Worm (Caenorhabditis elegans): ENCODE measurements around the gene R02D5.6.
A peak's percentile ranks its signal among the peaks of the same experiment; 100 is the strongest.

The R02D5.6 gene

ce11 chrV:14499074-14499864 is 18.6 kb downstream of the R02D5.6 start:
- no peak for TF ChIP-seq ceh-9 (tag; optimal IDR thresholded peaks at IDR 0.05)
- TF ChIP-seq nhr-23 (tag; optimal IDR thresholded peaks at IDR 0.05): peak; percentile 16
- peak; percentile 21 for TF ChIP-seq nhr-25 (tag; optimal IDR thresholded peaks at IDR 0.05)
- peak; percentile 15 for TF ChIP-seq ama-1 (optimal IDR thresholded peaks at IDR 0.05)
- peak; percentile 59 for TF ChIP-seq pha-4 (tag; optimal IDR thresholded peaks at IDR 0.05)
- no peak for TF ChIP-seq snpc-4 (tag; optimal IDR thresholded peaks at IDR 0.05)
- no peak for TF ChIP-seq ztf-4 (tag; optimal IDR thresholded peaks at IDR 0.05)

DNA sequence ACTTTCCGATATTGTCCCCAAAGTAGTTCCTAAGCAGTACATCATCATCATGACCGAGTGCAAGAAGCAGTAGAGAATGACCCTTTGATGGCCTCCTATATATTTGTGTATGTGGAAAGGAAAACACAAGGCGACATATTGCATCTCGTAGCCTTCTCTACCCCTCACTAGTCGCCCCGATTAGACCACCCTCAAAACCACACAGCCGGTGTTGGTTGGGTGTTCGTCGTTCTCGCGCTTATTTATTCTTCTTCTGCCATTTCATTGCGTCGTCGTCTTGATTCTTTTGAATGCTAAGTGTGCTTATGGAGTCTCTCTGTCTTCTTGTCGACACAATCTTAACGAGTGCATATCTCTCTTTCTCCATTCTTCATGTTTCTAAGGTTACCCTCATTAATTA is 19.7 kb downstream of the R02D5.6 start:
- TF ChIP-seq hmg-11 (tag; optimal IDR thresholded peaks at IDR 0.05): no peak

- TF ChIP-seq mdl-1 (tag; optimal IDR thresholded peaks at IDR 0.05): no peak
- no peak for TF ChIP-seq nfya-1 (tag; optimal IDR thresholded peaks at IDR 0.05; ENCODE audit: insufficient read depth)
- no peak for TF ChIP-seq eor-1 (tag; optimal IDR thresholded peaks at IDR 0.05)
- TF ChIP-seq nhr-43 (tag; optimal IDR thresholded peaks at IDR 0.05; ENCODE audit: poor library complexity, severe bottlenecking): no peak
- no peak for TF ChIP-seq elt-3 (tag; optimal IDR thresholded peaks at IDR 0.05)
- peak; percentile 18 for TF ChIP-seq pha-4 (tag; optimal IDR thresholded peaks at IDR 0.05)
- TF ChIP-seq ceh-82 (tag; optimal IDR thresholded peaks at IDR 0.05): no peak
Measured at ce11 chrV:14496446-14496845, 21.5 kb downstream of the R02D5.6 start.

DNA sequence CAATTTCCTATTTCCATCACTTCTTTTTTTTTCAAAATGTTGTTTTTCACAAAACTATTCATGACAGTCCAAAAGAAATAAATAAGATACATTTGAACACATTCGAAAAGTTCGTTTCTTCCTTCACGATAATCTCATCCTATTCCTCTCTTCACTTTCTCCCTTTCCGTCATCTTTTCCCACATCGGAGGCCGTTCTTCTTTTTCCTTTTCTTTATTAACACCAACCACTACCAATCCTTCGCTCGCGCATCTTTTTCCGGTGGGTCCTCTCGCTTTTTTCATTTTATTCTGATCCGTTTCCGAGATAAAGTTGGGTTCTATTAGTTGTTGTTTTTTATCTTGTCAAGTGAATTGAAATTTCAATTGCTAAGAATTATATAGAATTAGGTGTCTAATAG is 22.4 kb downstream of the R02D5.6 start:
- TF ChIP-seq hmg-11 (tag; optimal IDR thresholded peaks at IDR 0.05): no peak
- no peak for TF ChIP-seq unc-62 (GFP tag; optimal IDR thresholded peaks at IDR 0.05)
- TF ChIP-seq ztf-11 (tag; optimal IDR thresholded peaks at IDR 0.05): no peak
- no peak for TF ChIP-seq elt-1 (tag; optimal IDR thresholded peaks at IDR 0.05)
- TF ChIP-seq ZK546.5 (tag; optimal IDR thresholded peaks at IDR 0.05): no peak
- no peak for TF ChIP-seq nhr-11 (tag; optimal IDR thresholded peaks at IDR 0.05)
- no peak for TF ChIP-seq nhr-43 (tag; optimal IDR thresholded peaks at IDR 0.05; ENCODE audit: poor library complexity, severe bottlenecking)
- TF ChIP-seq elt-2 (tag; optimal IDR thresholded peaks at IDR 0.05): no peak
- TF ChIP-seq zag-1 (tag; optimal IDR thresholded peaks at IDR 0.05): no peak
- no peak for TF ChIP-seq pqm-1 (tag; optimal IDR thresholded peaks at IDR 0.05)
- no peak for TF ChIP-seq eor-1 (tag; optimal IDR thresholded peaks at IDR 0.05)
- no peak for TF ChIP-seq lsy-12 (tag; optimal IDR thresholded peaks at IDR 0.05)
- no peak for TF ChIP-seq skn-1 (tag; optimal IDR thresholded peaks at IDR 0.05)

DNA sequence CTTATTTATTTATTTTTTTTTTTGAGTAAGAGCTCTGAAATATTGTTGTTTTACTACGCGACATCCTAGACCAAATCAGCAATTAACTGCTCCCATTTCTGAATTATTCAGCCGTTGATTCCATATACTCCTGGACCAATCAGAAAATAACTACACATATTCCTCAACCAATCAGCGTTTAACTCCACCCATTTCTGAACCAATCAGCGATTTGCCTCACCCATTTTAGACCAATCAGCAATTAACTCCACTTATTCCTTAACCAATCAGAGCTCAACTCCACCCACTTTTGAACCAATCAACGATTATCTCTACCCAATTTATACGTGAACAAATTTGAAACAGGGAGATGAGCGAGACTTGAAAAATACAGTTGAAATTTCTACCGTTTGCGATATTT is 24.2 kb downstream of the R02D5.6 start:
- TF ChIP-seq nfya-1 (tag; optimal IDR thresholded peaks at IDR 0.05; ENCODE audit: insufficient read depth) (peak; percentile 78), nhr-25 (tag; optimal IDR thresholded peaks at IDR 0.05) (no peak)

DNA sequence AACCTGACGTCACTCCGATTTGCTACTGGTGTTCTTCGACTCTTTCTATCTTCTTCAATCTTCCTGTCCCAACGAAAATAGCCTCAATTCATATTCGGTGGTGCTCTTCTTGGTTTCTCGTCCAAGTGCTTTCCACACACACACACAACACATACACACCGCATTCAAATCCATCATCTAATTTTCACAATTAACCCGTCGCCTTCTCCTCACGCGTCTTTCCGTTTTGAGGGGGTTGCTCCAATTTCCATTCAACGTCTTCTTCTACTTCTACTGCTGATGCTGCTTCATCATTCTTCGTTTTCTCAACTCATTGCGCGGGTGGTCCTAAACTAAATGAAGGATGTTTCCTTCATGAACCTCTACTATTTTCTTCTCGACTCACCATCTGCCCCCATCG is 26.8 kb downstream of the R02D5.6 start:
- TF ChIP-seq ceh-9 (tag; optimal IDR thresholded peaks at IDR 0.05): no peak
- no peak for TF ChIP-seq fos-1 (tag; optimal IDR thresholded peaks at IDR 0.05)
- TF ChIP-seq nhr-77 (tag; optimal IDR thresholded peaks at IDR 0.05): no peak
- TF ChIP-seq aly-2 (tag; optimal IDR thresholded peaks at IDR 0.05): no peak
- TF ChIP-seq ceh-16 (tag; optimal IDR thresholded peaks at IDR 0.05): no peak
- TF ChIP-seq ztf-11 (tag; optimal IDR thresholded peaks at IDR 0.05): no peak
- TF ChIP-seq pha-4 (tag; optimal IDR thresholded peaks at IDR 0.05): no peak
- TF ChIP-seq ceh-82 (tag; optimal IDR thresholded peaks at IDR 0.05): no peak
- TF ChIP-seq ztf-4 (tag; optimal IDR thresholded peaks at IDR 0.05): no peak
- no peak for TF ChIP-seq ZK546.5 (tag; optimal IDR thresholded peaks at IDR 0.05)
- TF ChIP-seq sea-2 (GFP tag; optimal IDR thresholded peaks at IDR 0.05): no peak

ce11 chrV:14484582-14484981 is 33.3 kb downstream of the R02D5.6 start, which contains the start of gene R02D5.4:
Gene R02D5.4 (minus strand): TSS chrV:14484682.
- TF ChIP-seq mdl-1 (tag; optimal IDR thresholded peaks at IDR 0.05) (no peak), zag-1 (tag; optimal IDR thresholded peaks at IDR 0.05) (no peak), nhr-67 (tag; optimal IDR thresholded peaks at IDR 0.05) (no peak), lin-39 (tag; optimal IDR thresholded peaks at IDR 0.05) (no peak), lin-15B (tag; optimal IDR thresholded peaks at IDR 0.05) (no peak), mml-1 (tag; optimal IDR thresholded peaks at IDR 0.05) (no peak), nhr-23 (tag; optimal IDR thresholded peaks at IDR 0.05) (no peak)
